Fruit fly (Drosophila melanogaster) whole organism, pupa: ENCODE measurements around the gene CG12081.

Experiments
- CG10348 ChIP-seq: fragments of 200-800 bp; sonication (Bioruptor generic); IDR thresholded peaks from 2 replicates; pipeline ENCODE4 v1.3.6; 2022; ENCODE audit warnings: missing biosample characterization, missing genetic modification characterization
- CG12605 ChIP-seq: fragments of 200-800 bp; sonication (Bioruptor generic); IDR thresholded peaks from 2 replicates; pipeline ENCODE4 v1.3.6; 2022; ENCODE audit warnings: missing biosample characterization, missing genetic modification characterization
- CG13204 ChIP-seq: fragments of 200-800 bp; sonication (Bioruptor generic); optimal IDR thresholded peaks from 2 replicates; lab custom pipeline; 2018; ENCODE audit warnings: missing biosample characterization, mild to moderate bottlenecking, missing genetic modification characterization, moderate library complexity
- CG14655 ChIP-seq: fragments of 200-800 bp; sonication (Bioruptor generic); optimal IDR thresholded peaks from 3 replicates; lab custom pipeline; 2017; ENCODE audit warnings: mild to moderate bottlenecking, missing biosample characterization, missing genetic modification reagents, missing genetic modification characterization
- CG15710 ChIP-seq: fragments of 200-800 bp; sonication (Bioruptor generic); optimal IDR thresholded peaks from 2 replicates; lab custom pipeline; 2018; ENCODE audit warnings: missing biosample characterization, mild to moderate bottlenecking, missing genetic modification characterization, moderate library complexity
- CG17806 ChIP-seq: fragments of 200-800 bp; sonication (Bioruptor generic); optimal IDR thresholded peaks from 2 replicates; lab custom pipeline; 2018; ENCODE audit warnings: missing biosample characterization, mild to moderate bottlenecking, missing genetic modification characterization, moderate library complexity
- CG32121 ChIP-seq: fragments of 200-800 bp; sonication (Bioruptor generic); IDR thresholded peaks from 2 replicates; pipeline ENCODE4 v1.3.6; 2022; ENCODE audit warnings: missing biosample characterization, missing genetic modification characterization
- CG34367 ChIP-seq: fragments of 200-800 bp; sonication (Bioruptor generic); optimal IDR thresholded peaks from 2 replicates; lab custom pipeline; 2018; ENCODE audit warnings: missing biosample characterization, mild to moderate bottlenecking, missing genetic modification characterization
- CG4496 ChIP-seq: fragments of 200-800 bp; sonication (Bioruptor generic); IDR thresholded peaks from 3 replicates; pipeline ENCODE4 v1.3.6; 2022; ENCODE audit warnings: missing biosample characterization, missing genetic modification characterization
- CG8159 ChIP-seq: fragments of 200-800 bp; sonication (Bioruptor generic); optimal IDR thresholded peaks from 3 replicates; lab custom pipeline; 2018; ENCODE audit warnings: missing biosample characterization, mild to moderate bottlenecking, missing genetic modification characterization, moderate library complexity
- CG8301 ChIP-seq: fragments of 200-800 bp; sonication (Bioruptor generic); optimal IDR thresholded peaks from 2 replicates; lab custom pipeline; 2018; ENCODE audit warnings: missing biosample characterization, mild to moderate bottlenecking, missing genetic modification characterization
- CG9948 ChIP-seq: fragments of 200-800 bp; sonication (Bioruptor generic); optimal IDR thresholded peaks from 2 replicates; lab custom pipeline; 2018; ENCODE audit warnings: missing biosample characterization, mild to moderate bottlenecking, missing genetic modification characterization, moderate library complexity
- D1 ChIP-seq: fragments of 200-800 bp; sonication (Bioruptor generic); optimal IDR thresholded peaks from 2 replicates; lab custom pipeline; 2018; ENCODE audit warnings: missing biosample characterization, mild to moderate bottlenecking, missing genetic modification characterization, moderate library complexity
- EcR ChIP-seq: fragments of 200-800 bp; sonication (Bioruptor generic); optimal IDR thresholded peaks from 3 replicates; lab custom pipeline; 2019; ENCODE audit warnings: missing biosample characterization, missing genetic modification characterization, mild to moderate bottlenecking, moderate library complexity, missing genetic modification reagents
- Ets98B ChIP-seq: fragments of 200-800 bp; sonication (Bioruptor generic); IDR thresholded peaks from 2 replicates; pipeline ENCODE4 v1.3.6; 2022; ENCODE audit warnings: missing biosample characterization, missing genetic modification characterization
- Pif1A ChIP-seq: fragments of 200-800 bp; sonication (Bioruptor generic); optimal IDR thresholded peaks from 3 replicates; lab custom pipeline; 2016; ENCODE audit warnings: missing biosample characterization, missing genetic modification characterization
- Pif1B ChIP-seq: fragments of 200-800 bp; sonication (Bioruptor generic); optimal IDR thresholded peaks from 3 replicates; lab custom pipeline; 2016; ENCODE audit warnings: missing biosample characterization, missing genetic modification characterization
- Snoo ChIP-seq: fragments of 200-800 bp; sonication (Bioruptor generic); optimal IDR thresholded peaks from 3 replicates; lab custom pipeline; 2017; ENCODE audit warnings: missing biosample characterization, mild to moderate bottlenecking, missing genetic modification characterization, inconsistent platforms
- fd96Ca ChIP-seq: fragments of 200-800 bp; sonication (Bioruptor generic); IDR thresholded peaks from 3 replicates; pipeline ENCODE4 v1.3.6; 2022; ENCODE audit warnings: missing biosample characterization, missing genetic modification characterization
- gl ChIP-seq: fragments of 200-800 bp; sonication (Bioruptor generic); optimal IDR thresholded peaks from 2 replicates; lab custom pipeline; 2018; ENCODE audit warnings: missing biosample characterization, mild to moderate bottlenecking, missing genetic modification characterization
- rn ChIP-seq: fragments of 200-800 bp; sonication (Bioruptor generic); IDR thresholded peaks from 2 replicates; pipeline ENCODE4 v1.3.6; 2022; ENCODE audit warnings: missing biosample characterization, missing genetic modification characterization

CG12081 gene

dm6 chrX:8560087-8560999 lies 28.3 kb upstream of the CG12081 start, which contains the start of the genes CG12112 and Trf4-1:
Gene CG12112 (minus strand): TSS chrX:8560192.
Gene Trf4-1 (plus strand): TSS chrX:8560322.
- TF ChIP-seq D1 (tag; lab: Kevin White, UChicago) (no peak), CG32121 (GFP tag; lab: Robert Waterston, UW) (no peak), rn (no peak), EcR (GFP tag; lab: Kevin White, UChicago) (no peak), fd96Ca (no peak), CG17806 (no peak), CG13204 (GFP tag; lab: Kevin White, UChicago) (no peak), CG9948 (no peak), CG14655 (GFP tag; lab: Kevin White, UChicago) (no peak), CG8301 (no peak), CG8159 (peak; percentile 18), CG15710 (tag; lab: Kevin White, UChicago) (no peak), CG4496 (GFP tag; lab: Robert Waterston, UW) (no peak), gl (tag; lab: Kevin White, UChicago) (no peak), Pif1B (GFP tag; lab: Kevin White, UChicago) (peak; percentile 37)

- no peak for TF ChIP-seq CG34367 (tag; lab: Kevin White, UChicago)
- TF ChIP-seq CG4496 (GFP tag; lab: Robert Waterston, UW) = peak; percentile 64; the same call in 2 of the 3 replicates
- peak; percentile 41; the same call in 2 of the 3 replicates for TF ChIP-seq fd96Ca
- no peak for TF ChIP-seq gl (tag; lab: Kevin White, UChicago)
- TF ChIP-seq CG12605 (GFP tag; lab: Robert Waterston, UW) = peak; percentile 67; the same call in 1 of the 2 replicates
- no peak for TF ChIP-seq rn
- TF ChIP-seq CG8159 = peak; percentile 33
- TF ChIP-seq CG8301 = no peak
- peak; percentile 27 for TF ChIP-seq Snoo (tag; lab: Kevin White, UChicago)
- TF ChIP-seq CG15710 (tag; lab: Kevin White, UChicago) = no peak
- TF ChIP-seq CG17806 = no peak
- TF ChIP-seq CG32121 (GFP tag; lab: Robert Waterston, UW) = peak; percentile 65
- no peak for TF ChIP-seq D1 (tag; lab: Kevin White, UChicago)
- TF ChIP-seq Ets98B (GFP tag; lab: Robert Waterston, UW) = peak; percentile 57; the same call in 1 of the 2 replicates
- TF ChIP-seq CG10348 = no peak
- TF ChIP-seq CG13204 (GFP tag; lab: Kevin White, UChicago) = no peak
- TF ChIP-seq Pif1A = no peak
- peak; percentile 32 for TF ChIP-seq Pif1B (GFP tag; lab: Kevin White, UChicago)
- TF ChIP-seq CG9948 = no peak
- TF ChIP-seq CG14655 (GFP tag; lab: Kevin White, UChicago) = no peak
- no peak for TF ChIP-seq EcR (GFP tag; lab: Kevin White, UChicago)
Measured at dm6 chrX:8561404-8562397, 26.9 kb upstream of the CG12081 start.

- TF ChIP-seq EcR (GFP tag; lab: Kevin White, UChicago) (peak; percentile 13), CG13204 (GFP tag; lab: Kevin White, UChicago) (no peak), CG8301 (no peak), rn (no peak), CG9948 (no peak), gl (tag; lab: Kevin White, UChicago) (no peak)
Measured at dm6 chrX:8569038-8569437, 19.6 kb upstream of the CG12081 start.

dm6 chrX:8569639-8570038 lies 19.0 kb upstream of the CG12081 start:
- TF ChIP-seq CG32121 (GFP tag; lab: Robert Waterston, UW) (no peak), CG8159 (no peak), CG13204 (GFP tag; lab: Kevin White, UChicago) (no peak), rn (no peak), Ets98B (GFP tag; lab: Robert Waterston, UW) (no peak), CG12605 (GFP tag; lab: Robert Waterston, UW) (no peak), EcR (GFP tag; lab: Kevin White, UChicago) (no peak), fd96Ca (no peak), Pif1B (GFP tag; lab: Kevin White, UChicago) (no peak), Snoo (tag; lab: Kevin White, UChicago) (no peak)

- TF ChIP-seq CG13204 (GFP tag; lab: Kevin White, UChicago) (no peak), Snoo (tag; lab: Kevin White, UChicago) (no peak), CG17806 (no peak), CG4496 (GFP tag; lab: Robert Waterston, UW) (no peak), CG14655 (GFP tag; lab: Kevin White, UChicago) (no peak), EcR (GFP tag; lab: Kevin White, UChicago) (no peak), fd96Ca (no peak), D1 (tag; lab: Kevin White, UChicago) (no peak), CG8301 (no peak), CG8159 (no peak), CG32121 (GFP tag; lab: Robert Waterston, UW) (no peak), CG15710 (tag; lab: Kevin White, UChicago) (no peak), Pif1A (no peak)
Measured at dm6 chrX:8570848-8571247, 17.8 kb upstream of the CG12081 start, which contains the start of gene CG12111. Gene CG12111 (minus strand): TSS chrX:8570948.
